Fruit fly (Drosophila melanogaster) whole organism, prepupa: Measurements from ENCODE around the gene Ets65A.
A peak's percentile ranks its signal among the peaks of the same experiment; 100 is the strongest.

Source experiments
- Blimp-1 ChIP-seq: fragments of 200-800 bp; sonication (Bioruptor generic); optimal IDR thresholded peaks from 3 replicates; lab custom pipeline; 2017; ENCODE audit warnings: missing biosample characterization, missing genetic modification characterization, mild to moderate bottlenecking, moderate library complexity, missing genetic modification reagents
- CG8319 ChIP-seq: fragments of 200-800 bp; sonication (Bioruptor generic); optimal IDR thresholded peaks from 3 replicates; lab custom pipeline; 2016; ENCODE audit warnings: missing biosample characterization, missing genetic modification characterization
- Gug ChIP-seq: fragments of 200-800 bp; sonication (Bioruptor generic); IDR thresholded peaks from 2 replicates; pipeline ENCODE4 v1.3.6; 2022; ENCODE audit warnings: missing biosample characterization, missing genetic modification characterization
- Hr4 ChIP-seq: fragments of 200-800 bp; sonication (Bioruptor generic); optimal IDR thresholded peaks from 3 replicates; lab custom pipeline; 2016; ENCODE audit warnings: missing biosample characterization, missing genetic modification characterization
- Smox ChIP-seq: fragments of 200-800 bp; sonication (Bioruptor generic); optimal IDR thresholded peaks from 3 replicates; lab custom pipeline; 2016; ENCODE audit warnings: missing biosample characterization, missing genetic modification characterization
- Sox14 ChIP-seq: fragments of 200-800 bp; sonication (Bioruptor generic); optimal IDR thresholded peaks from 3 replicates; lab custom pipeline; 2016; ENCODE audit warnings: missing biosample characterization, missing genetic modification characterization
- eg ChIP-seq: fragments of 200-800 bp; sonication (Bioruptor generic); IDR thresholded peaks from 3 replicates; pipeline ENCODE4 v1.3.6; 2022; ENCODE audit warnings: missing biosample characterization, missing genetic modification characterization

DNA sequence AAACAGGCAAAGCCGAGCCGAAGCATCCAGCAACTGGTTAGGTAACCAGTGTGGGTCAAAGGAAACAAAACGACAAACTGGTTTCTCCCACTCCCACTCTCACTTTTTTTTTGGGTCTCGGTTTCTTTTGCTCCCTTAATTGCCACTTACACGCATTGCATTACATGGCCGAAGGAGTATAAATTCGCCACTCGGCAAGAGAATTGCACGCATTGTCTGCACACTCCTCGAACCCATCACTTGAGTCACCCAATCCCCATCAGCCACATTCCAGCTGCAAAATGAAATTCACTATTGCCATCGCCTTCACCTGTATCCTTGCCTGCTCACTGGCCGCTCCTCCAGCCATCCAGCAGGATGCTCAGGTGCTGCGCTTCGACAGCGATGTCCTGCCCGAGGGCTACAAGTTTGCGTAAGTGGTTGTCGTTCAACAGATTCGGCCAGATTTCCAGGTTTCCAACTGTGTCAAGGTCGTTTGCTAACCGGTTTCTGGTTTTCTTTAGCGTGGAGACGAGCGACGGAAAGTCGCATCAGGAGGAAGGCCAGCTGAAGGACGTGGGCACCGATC is 45.9 kb downstream of the Ets65A start, which contains the start of gene Lcp65Ad:
- no peak for TF ChIP-seq CG8319 (GFP tag; lab: Kevin White, UChicago)
- no peak for TF ChIP-seq Gug (GFP tag; lab: Robert Waterston, UW)
- peak; percentile 84 for TF ChIP-seq Blimp-1 (GFP tag; lab: Kevin White, UChicago)
- TF ChIP-seq eg (GFP tag; lab: Robert Waterston, UW): no peak
- TF ChIP-seq Hr4 (GFP tag; lab: Kevin White, UChicago): no peak
- TF ChIP-seq Sox14 (GFP tag; lab: Kevin White, UChicago): no peak
- no peak for TF ChIP-seq Smox
